Worm (Caenorhabditis elegans): Measurements from ENCODE around the gene T13C2.2.

DNA sequence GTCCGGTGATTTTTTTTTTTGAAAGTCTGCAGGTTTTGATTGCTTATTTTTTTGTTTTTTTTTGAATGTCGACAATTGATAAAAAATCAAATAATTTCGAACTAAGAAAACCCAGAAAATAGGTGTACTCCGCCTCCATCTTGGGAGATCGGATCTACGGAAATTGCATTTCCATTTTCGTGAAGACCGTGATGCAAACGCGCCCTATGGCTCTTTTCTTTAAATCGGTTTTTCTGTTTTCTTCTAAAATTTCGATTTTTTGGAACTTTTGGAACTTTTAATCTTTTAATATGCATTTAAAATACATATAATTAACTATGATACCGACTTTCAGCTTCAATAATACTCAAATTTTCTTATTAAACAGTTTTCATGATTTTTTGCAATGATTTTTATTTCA, 50.0 kb downstream of the T13C2.2 start:
- no peak for TF ChIP-seq nhr-12 (tag; optimal IDR thresholded peaks at IDR 0.05)
- TF ChIP-seq ceh-43 (GFP tag; optimal IDR thresholded peaks at IDR 0.05): no peak
- no peak for TF ChIP-seq pha-4 (tag; optimal IDR thresholded peaks at IDR 0.05)
- TF ChIP-seq unc-39 (tag; optimal IDR thresholded peaks at IDR 0.05): no peak
- no peak for TF ChIP-seq lsy-2 (tag; optimal IDR thresholded peaks at IDR 0.05)
- no peak for TF ChIP-seq nhr-28 (tag; optimal IDR thresholded peaks at IDR 0.05)
- no peak for TF ChIP-seq unc-120 (tag; optimal IDR thresholded peaks at IDR 0.05; ENCODE audit: poor library complexity, severe bottlenecking)
- TF ChIP-seq ceh-39 (tag; optimal IDR thresholded peaks at IDR 0.05): no peak
- no peak for TF ChIP-seq blmp-1 (tag; optimal IDR thresholded peaks at IDR 0.05)
- TF ChIP-seq elt-3 (tag; optimal IDR thresholded peaks at IDR 0.05): no peak
- TF ChIP-seq unc-62 (GFP tag; optimal IDR thresholded peaks at IDR 0.05): no peak

Measured in whole organism, mixed stage, embryonic.